Worm (Caenorhabditis elegans): ENCODE measurements around the gene bli-6.

The bli-6 gene

ce11 chrIV:6376473-6377115 is at the start of gene bli-6, which contains the start of gene hrpf-2:
TSS of gene bli-6 (plus strand) at chrIV:6377065.
TSS of gene hrpf-2 (minus strand) at chrIV:6376523.
- TF ChIP-seq R02D3.7 (tag; optimal IDR thresholded peaks at IDR 0.05) (peak; percentile 81), hmg-11 (tag; optimal IDR thresholded peaks at IDR 0.05) (peak; percentile 70), mml-1 (tag; optimal IDR thresholded peaks at IDR 0.05) (no peak), nfya-1 (tag; optimal IDR thresholded peaks at IDR 0.05; ENCODE audit: insufficient read depth) (peak; percentile 70), lin-15B (tag; optimal IDR thresholded peaks at IDR 0.05) (peak; percentile 95), fos-1 (tag; optimal IDR thresholded peaks at IDR 0.05) (no peak), lin-39 (tag; optimal IDR thresholded peaks at IDR 0.05) (peak; percentile 63), ceh-9 (tag; optimal IDR thresholded peaks at IDR 0.05) (no peak), nhr-23 (tag; optimal IDR thresholded peaks at IDR 0.05) (peak; percentile 69), nhr-43 (tag; optimal IDR thresholded peaks at IDR 0.05; ENCODE audit: poor library complexity, severe bottlenecking) (peak; percentile 45), nhr-25 (tag; optimal IDR thresholded peaks at IDR 0.05) (peak; percentile 56), pha-4 (tag; optimal IDR thresholded peaks at IDR 0.05) (peak; percentile 89), egl-27 (tag; optimal IDR thresholded peaks at IDR 0.05) (no peak), mdl-1 (tag; optimal IDR thresholded peaks at IDR 0.05) (no peak), nhr-76 (tag; optimal IDR thresholded peaks at IDR 0.05) (no peak), elt-2 (tag; optimal IDR thresholded peaks at IDR 0.05) (peak; percentile 46), snpc-4 (tag; optimal IDR thresholded peaks at IDR 0.05) (peak; percentile 79), jun-1 (tag; optimal IDR thresholded peaks at IDR 0.05) (peak; percentile 21)

ce11 chrIV:6327363-6328015 is 49.4 kb upstream of the bli-6 start:
- TF ChIP-seq lsy-12 (tag; optimal IDR thresholded peaks at IDR 0.05) = no peak
- TF ChIP-seq lin-39 (tag; optimal IDR thresholded peaks at IDR 0.05) = peak; percentile 53
- TF ChIP-seq nhr-11 (tag; optimal IDR thresholded peaks at IDR 0.05) = no peak
- TF ChIP-seq ztf-4 (tag; optimal IDR thresholded peaks at IDR 0.05) = no peak
- peak; percentile 19 for TF ChIP-seq snpc-4 (tag; optimal IDR thresholded peaks at IDR 0.05)
- TF ChIP-seq elt-2 (tag; optimal IDR thresholded peaks at IDR 0.05) = peak; percentile 71
- TF ChIP-seq lin-15B (tag; optimal IDR thresholded peaks at IDR 0.05) = peak; percentile 53
- TF ChIP-seq ceh-16 (tag; optimal IDR thresholded peaks at IDR 0.05) = no peak
- TF ChIP-seq elt-3 (tag; optimal IDR thresholded peaks at IDR 0.05) = no peak
- no peak for TF ChIP-seq pqm-1 (tag; optimal IDR thresholded peaks at IDR 0.05)
- TF ChIP-seq R02D3.7 (tag; optimal IDR thresholded peaks at IDR 0.05) = no peak
- TF ChIP-seq sea-2 (GFP tag; optimal IDR thresholded peaks at IDR 0.05) = no peak
- TF ChIP-seq ama-1 (optimal IDR thresholded peaks at IDR 0.05) = no peak
- peak; percentile 8 for TF ChIP-seq nfya-1 (tag; optimal IDR thresholded peaks at IDR 0.05; ENCODE audit: insufficient read depth)
- TF ChIP-seq nhr-23 (tag; optimal IDR thresholded peaks at IDR 0.05) = no peak
- TF ChIP-seq ceh-28 (tag; optimal IDR thresholded peaks at IDR 0.05) = peak; percentile 76
- no peak for TF ChIP-seq skn-1 (tag; optimal IDR thresholded peaks at IDR 0.05)

DNA sequence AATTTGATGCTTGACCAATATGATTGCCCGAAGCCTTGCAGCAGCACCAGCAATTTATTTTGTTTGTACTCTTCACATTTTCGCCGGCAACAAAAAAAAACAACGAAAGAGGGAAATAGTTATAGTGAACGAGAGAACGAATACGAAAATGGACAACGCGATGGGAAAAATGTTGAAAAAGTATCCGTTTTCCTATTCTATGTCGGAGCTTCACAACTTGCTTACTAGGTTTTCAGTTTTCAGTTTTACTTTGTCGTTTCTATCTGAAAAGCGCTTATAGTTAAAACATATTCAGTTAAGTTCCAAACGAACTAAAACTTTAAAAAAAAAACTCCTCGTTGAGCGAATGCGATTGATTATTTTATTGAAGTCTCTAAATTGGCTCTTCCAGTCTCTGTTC is 48.7 kb upstream of the bli-6 start:
- no peak for TF ChIP-seq jun-1 (tag; optimal IDR thresholded peaks at IDR 0.05)
- no peak for TF ChIP-seq sea-2 (GFP tag; optimal IDR thresholded peaks at IDR 0.05)
- TF ChIP-seq nhr-23 (tag; optimal IDR thresholded peaks at IDR 0.05) = no peak
- TF ChIP-seq nhr-25 (tag; optimal IDR thresholded peaks at IDR 0.05) = no peak
- TF ChIP-seq mml-1 (tag; optimal IDR thresholded peaks at IDR 0.05) = no peak
- no peak for TF ChIP-seq snpc-4 (tag; optimal IDR thresholded peaks at IDR 0.05)
- TF ChIP-seq zag-1 (tag; optimal IDR thresholded peaks at IDR 0.05) = no peak
- no peak for TF ChIP-seq elt-2 (tag; optimal IDR thresholded peaks at IDR 0.05)
- TF ChIP-seq eor-1 (tag; optimal IDR thresholded peaks at IDR 0.05) = no peak
- no peak for TF ChIP-seq mdl-1 (tag; optimal IDR thresholded peaks at IDR 0.05)
- no peak for TF ChIP-seq hmg-11 (tag; optimal IDR thresholded peaks at IDR 0.05)
- TF ChIP-seq nhr-77 (tag; optimal IDR thresholded peaks at IDR 0.05) = no peak
- TF ChIP-seq skn-1 (tag; optimal IDR thresholded peaks at IDR 0.05) = no peak
- TF ChIP-seq pha-4 (tag; optimal IDR thresholded peaks at IDR 0.05) = no peak
- TF ChIP-seq fkh-10 (GFP tag; optimal IDR thresholded peaks at IDR 0.05) = no peak
- TF ChIP-seq aly-2 (tag; optimal IDR thresholded peaks at IDR 0.05) = no peak
- no peak for TF ChIP-seq nhr-28 (tag; optimal IDR thresholded peaks at IDR 0.05)
- TF ChIP-seq nhr-237 (tag; optimal IDR thresholded peaks at IDR 0.05) = no peak

- no peak for TF ChIP-seq sea-2 (GFP tag; optimal IDR thresholded peaks at IDR 0.05)
- TF ChIP-seq nhr-12 (tag; optimal IDR thresholded peaks at IDR 0.05) = no peak
- TF ChIP-seq pqm-1 (tag; optimal IDR thresholded peaks at IDR 0.05) = no peak
- TF ChIP-seq unc-62 (GFP tag; optimal IDR thresholded peaks at IDR 0.05) = no peak
- no peak for TF ChIP-seq ama-1 (optimal IDR thresholded peaks at IDR 0.05)
Measured at ce11 chrIV:6329339-6329738, 47.5 kb upstream of the bli-6 start, which contains the start of gene seu-1. TSS of gene seu-1 (plus strand) at chrIV:6329639.
